Worm (Caenorhabditis elegans): Measurements from ENCODE around the gene F22F1.3.

DNA sequence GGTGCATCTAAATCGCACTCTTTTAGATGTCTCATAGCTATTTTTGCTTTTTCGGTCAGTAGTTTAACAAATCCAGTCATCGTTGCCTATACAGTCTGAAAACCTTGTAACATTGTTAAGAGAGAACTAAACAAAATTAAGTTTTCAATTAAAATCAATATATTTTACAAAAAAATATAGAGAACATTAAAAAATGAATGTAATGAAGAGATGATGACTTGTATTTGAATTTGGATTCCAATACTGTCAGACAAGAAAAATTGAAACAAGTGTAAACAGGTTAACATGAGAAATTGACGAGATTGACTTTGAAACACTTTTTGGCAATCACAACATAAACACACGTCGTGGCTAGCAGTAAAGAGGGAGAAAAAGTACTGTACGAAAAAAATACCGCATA, 22.2 kb upstream of the F22F1.3 start, which contains the start of gene C17H11.5:
- TF ChIP-seq lin-15B (tag; optimal IDR thresholded peaks at IDR 0.05) (no peak), sptf-1 (tag; optimal IDR thresholded peaks at IDR 0.05) (no peak)

All from whole organism, L1 larva.